Fruit fly (Drosophila melanogaster): ENCODE measurements around the gene Fum3.

Fum3 gene

dm6 chr3L:11483135-11483534 is 17.5 kb upstream of the Fum3 start (continued):
- TF ChIP-seq her (GFP tag; optimal IDR thresholded peaks at IDR 0.05) (no peak), Usf (GFP tag; optimal IDR thresholded peaks at IDR 0.05) (peak; percentile 18), dpn (GFP tag; optimal IDR thresholded peaks at IDR 0.05) (peak in 1 of 2 experiments; percentile 42), Oli (tag; optimal IDR thresholded peaks at IDR 0.05) (peak; percentile 37), ap (GFP tag; IDR thresholded peaks at IDR 0.05) (no peak), MBD-R2 (GFP tag; IDR thresholded peaks at IDR 0.05) (no peak), Dek (tag; optimal IDR thresholded peaks at IDR 0.05) (no peak), dmrt11E (tag; optimal IDR thresholded peaks at IDR 0.05) (peak; percentile 41), Six4 (GFP tag; optimal IDR thresholded peaks at IDR 0.05) (peak; percentile 20), usp (GFP tag; optimal IDR thresholded peaks at IDR 0.05) (no peak), pho (GFP tag; optimal IDR thresholded peaks at IDR 0.05) (no peak), E2f1 (GFP tag; IDR thresholded peaks at IDR 0.05) (peak; percentile 43; the same call in 1 of the 2 replicates), slp2 (GFP tag; optimal IDR thresholded peaks at IDR 0.05) (no peak), CG18599 (GFP tag; optimal IDR thresholded peaks at IDR 0.05) (peak; percentile 56), CG17361 (GFP tag; IDR thresholded peaks at IDR 0.05) (peak; percentile 61), tup (GFP tag; optimal IDR thresholded peaks at IDR 0.05) (no peak), br (optimal IDR thresholded peaks at IDR 0.05) (no peak), CG3847 (GFP tag; IDR thresholded peaks at IDR 0.05) (0 out of 2 replicates have a peak, but pooled peaks have one; percentile 9), gce (GFP tag; IDR thresholded peaks at IDR 0.05) (0 out of 3 replicates have a peak, but pooled peaks have one; percentile 10), Hand (GFP tag; optimal IDR thresholded peaks at IDR 0.05) (peak; percentile 2), Dip2 (GFP tag; IDR thresholded peaks at IDR 0.05) (no peak), Blimp-1 (GFP tag; optimal IDR thresholded peaks at IDR 0.05) (peak; percentile 52), CG7372 (GFP tag; IDR thresholded peaks at IDR 0.05) (0 out of 2 replicates have a peak, but pooled peaks have one; percentile 9), Xrp1 (GFP tag; IDR thresholded peaks at IDR 0.05) (peak; percentile 66; the same call in 1 of the 2 replicates), Sry-β (GFP tag; optimal IDR thresholded peaks at IDR 0.05) (no peak), lbe (GFP tag; optimal IDR thresholded peaks at IDR 0.05) (no peak), Eip74EF (GFP tag; optimal IDR thresholded peaks at IDR 0.05) (no peak), mld (GFP tag; IDR thresholded peaks at IDR 0.05; ENCODE audit: partially characterized antibody) (0 out of 3 replicates have a peak, but pooled peaks have one; percentile 26), Nf-YB (GFP tag; optimal IDR thresholded peaks at IDR 0.05) (no peak), NFAT (GFP tag; IDR thresholded peaks at IDR 0.05) (0 out of 2 replicates have a peak, but pooled peaks have one; percentile 2), Jarid2 (GFP tag; optimal IDR thresholded peaks at IDR 0.05) (peak; percentile 3), CHES-1-like (GFP tag; optimal IDR thresholded peaks at IDR 0.05) (peak; percentile 28), kah (GFP tag; optimal IDR thresholded peaks at IDR 0.05) (no peak), run (tag; optimal IDR thresholded peaks at IDR 0.05) (no peak), CG14441 (GFP tag; IDR thresholded peaks at IDR 0.05) (no peak), CG7745 (tag; optimal IDR thresholded peaks at IDR 0.05) (no peak), CG17802 (tag; optimal IDR thresholded peaks at IDR 0.05) (peak; percentile 12), CG1602 (GFP tag; optimal IDR thresholded peaks at IDR 0.05) (peak; percentile 54), Sin3A (optimal IDR thresholded peaks at IDR 0.05) (no peak), CG8359 (GFP tag; optimal IDR thresholded peaks at IDR 0.05; ENCODE audit: borderline replicate concordance) (peak; percentile 17), Ets65A (GFP tag) (peak; percentile 95), hkb (optimal IDR thresholded peaks at IDR 0.05) (no peak), hkb (GFP tag; IDR thresholded peaks at IDR 0.05) (peak; percentile 33; the same call in 1 of the 2 replicates), CG10321 (GFP tag; IDR thresholded peaks at IDR 0.05) (no peak), TFAM (GFP tag; optimal IDR thresholded peaks at IDR 0.05) (no peak), D19A (tag; optimal IDR thresholded peaks at IDR 0.05) (peak; percentile 23), CG11695 (GFP tag; IDR thresholded peaks at IDR 0.05) (0 out of 3 replicates have a peak, but pooled peaks have one; percentile 37), CG15514 (GFP tag; optimal IDR thresholded peaks at IDR 0.05) (peak; percentile 17), CrebB (tag; optimal IDR thresholded peaks at IDR 0.05) (no peak), sna (GFP tag; IDR thresholded peaks at IDR 0.05; ENCODE audit: partially characterized antibody) (no peak), CG2712 (tag; optimal IDR thresholded peaks at IDR 0.05) (peak; percentile 68)

All from whole organism, embryonic.